Worm (Caenorhabditis elegans) whole organism, midembryonic: ENCODE measurements around the gene B0244.6.

Source experiments
- T22C8.4 ChIP-seq: fragments of 200-800 bp; sonication (Bioruptor generic); IDR thresholded peaks from 2 replicates; pipeline ENCODE4 v1.3.6; 2022; ENCODE audit warnings: missing genetic modification characterization, missing compliant biosample characterization
- cog-1 ChIP-seq: sonication (generic microtip); optimal IDR thresholded peaks from 2 replicates; lab custom pipeline; 2016; ENCODE audit warnings: missing genetic modification characterization, missing compliant biosample characterization
- flt-1 ChIP-seq: fragments of 200-800 bp; sonication (Bioruptor generic); IDR thresholded peaks from 2 replicates; pipeline ENCODE4 v1.3.6; 2022; ENCODE audit warnings: missing genetic modification characterization, missing compliant biosample characterization
- klf-2 ChIP-seq: fragments of 200-800 bp; sonication (Bioruptor generic); conservative IDR thresholded peaks from 2 replicates; pipeline ENCODE4 v1.3.6; 2022; ENCODE audit warnings: missing genetic modification reagents, missing genetic modification characterization, missing compliant biosample characterization
- med-1 ChIP-seq: sonication (generic microtip); optimal IDR thresholded peaks from 2 replicates; lab custom pipeline; 2017; ENCODE audit warnings: missing genetic modification characterization, mild to moderate bottlenecking, missing compliant biosample characterization, antibody characterized with exemption, missing genetic modification reagents; ENCODE audit not compliant: insufficient read depth
- ref-1 ChIP-seq: fragments of 200-800 bp; sonication (Bioruptor generic); conservative IDR thresholded peaks from 2 replicates; pipeline ENCODE4 v1.3.6; 2022; ENCODE audit warnings: missing genetic modification reagents, missing genetic modification characterization, missing compliant biosample characterization
- tab-1 ChIP-seq: fragments of 200-800 bp; sonication (Bioruptor generic); IDR thresholded peaks from 2 replicates; pipeline ENCODE4 v1.3.6; 2022; ENCODE audit warnings: missing genetic modification characterization, missing compliant biosample characterization
- ztf-23 ChIP-seq: fragments of 200-800 bp; sonication (Bioruptor generic); IDR thresholded peaks from 2 replicates; pipeline ENCODE4 v1.3.6; 2022; ENCODE audit warnings: missing genetic modification reagents, missing genetic modification characterization, missing compliant biosample characterization
- ztf-29 ChIP-seq: fragments of 200-800 bp; sonication (Bioruptor generic); IDR thresholded peaks from 2 replicates; pipeline ENCODE4 v1.3.6; 2022; ENCODE audit warnings: missing genetic modification reagents, missing genetic modification characterization, missing compliant biosample characterization

The B0244.6 gene

ce11 chrIII:5737708-5738107, at the start of gene B0244.6:
TSS of gene B0244.6 (plus strand) at chrIII:5738008.
- TF ChIP-seq ref-1 (GFP tag; lab: Robert Waterston, UW) (no peak), flt-1 (GFP tag; lab: Robert Waterston, UW) (no peak), cog-1 (no peak), T22C8.4 (GFP tag; lab: Robert Waterston, UW) (no peak), ztf-23 (GFP tag; lab: Robert Waterston, UW) (no peak), ztf-29 (GFP tag; lab: Robert Waterston, UW) (no peak), klf-2 (GFP tag; lab: Robert Waterston, UW) (no peak), tab-1 (no peak), med-1 (GFP tag; lab: Kevin White, UChicago) (no peak)

ce11 chrIII:5688246-5688645, 49.6 kb upstream of the B0244.6 start:
- TF ChIP-seq flt-1 (GFP tag; lab: Robert Waterston, UW) (no peak), ztf-23 (GFP tag; lab: Robert Waterston, UW) (no peak), ztf-29 (GFP tag; lab: Robert Waterston, UW) (no peak), ref-1 (GFP tag; lab: Robert Waterston, UW) (no peak), cog-1 (no peak), tab-1 (no peak), klf-2 (GFP tag; lab: Robert Waterston, UW) (no peak), med-1 (GFP tag; lab: Kevin White, UChicago) (no peak), T22C8.4 (GFP tag; lab: Robert Waterston, UW) (no peak)

- no peak for TF ChIP-seq ztf-29 (GFP tag; lab: Robert Waterston, UW)
- no peak for TF ChIP-seq ref-1 (GFP tag; lab: Robert Waterston, UW)
- no peak for TF ChIP-seq klf-2 (GFP tag; lab: Robert Waterston, UW)
- TF ChIP-seq flt-1 (GFP tag; lab: Robert Waterston, UW), result no peak
- no peak for TF ChIP-seq cog-1
- no peak for TF ChIP-seq med-1 (GFP tag; lab: Kevin White, UChicago)
- no peak for TF ChIP-seq T22C8.4 (GFP tag; lab: Robert Waterston, UW)
- no peak for TF ChIP-seq ztf-23 (GFP tag; lab: Robert Waterston, UW)
- no peak for TF ChIP-seq tab-1
Measured at ce11 chrIII:5691826-5692225, 46.0 kb upstream of the B0244.6 start.

ce11 chrIII:5692690-5693089, 45.1 kb upstream of the B0244.6 start, which contains the start of the genes abi-1 and arle-14:
TSS of gene abi-1 (minus strand) at chrIII:5692740.
TSS of gene arle-14 (plus strand) at chrIII:5692906.
- no peak for TF ChIP-seq ztf-29 (GFP tag; lab: Robert Waterston, UW)
- TF ChIP-seq tab-1, result no peak
- no peak for TF ChIP-seq klf-2 (GFP tag; lab: Robert Waterston, UW)
- TF ChIP-seq T22C8.4 (GFP tag; lab: Robert Waterston, UW), result no peak
- no peak for TF ChIP-seq med-1 (GFP tag; lab: Kevin White, UChicago)
- TF ChIP-seq cog-1, result no peak
- no peak for TF ChIP-seq flt-1 (GFP tag; lab: Robert Waterston, UW)
- no peak for TF ChIP-seq ref-1 (GFP tag; lab: Robert Waterston, UW)
- TF ChIP-seq ztf-23 (GFP tag; lab: Robert Waterston, UW), result no peak

ce11 chrIII:5693736-5694135, 44.1 kb upstream of the B0244.6 start, which contains the start of gene B0336.13:
TSS of gene B0336.13 (plus strand) at chrIII:5694036.
- TF ChIP-seq cog-1 (no peak), ztf-23 (GFP tag; lab: Robert Waterston, UW) (no peak), T22C8.4 (GFP tag; lab: Robert Waterston, UW) (no peak), flt-1 (GFP tag; lab: Robert Waterston, UW) (no peak), ref-1 (GFP tag; lab: Robert Waterston, UW) (no peak), tab-1 (no peak), ztf-29 (GFP tag; lab: Robert Waterston, UW) (no peak), med-1 (GFP tag; lab: Kevin White, UChicago) (no peak), klf-2 (GFP tag; lab: Robert Waterston, UW) (no peak)

ce11 chrIII:5697266-5697665, 40.5 kb upstream of the B0244.6 start, which contains the start of gene B0336.7:
TSS of gene B0336.7 (minus strand) at chrIII:5697366.
- TF ChIP-seq ztf-23 (GFP tag; lab: Robert Waterston, UW) (no peak), klf-2 (GFP tag; lab: Robert Waterston, UW) (no peak), ztf-29 (GFP tag; lab: Robert Waterston, UW) (no peak), ref-1 (GFP tag; lab: Robert Waterston, UW) (no peak), med-1 (GFP tag; lab: Kevin White, UChicago) (no peak), T22C8.4 (GFP tag; lab: Robert Waterston, UW) (no peak), flt-1 (GFP tag; lab: Robert Waterston, UW) (no peak), tab-1 (no peak), cog-1 (no peak)

ce11 chrIII:5697963-5698730, 39.7 kb upstream of the B0244.6 start, which contains the start of the genes lgg-3 and rgs-5:
TSS of gene lgg-3 (minus strand) at chrIII:5698013.
TSS of gene rgs-5 (plus strand) at chrIII:5698555.
- TF ChIP-seq klf-2 (GFP tag; lab: Robert Waterston, UW) (no peak), flt-1 (GFP tag; lab: Robert Waterston, UW) (no peak), ztf-29 (GFP tag; lab: Robert Waterston, UW) (no peak), cog-1 (no peak), med-1 (GFP tag; lab: Kevin White, UChicago) (no peak), T22C8.4 (GFP tag; lab: Robert Waterston, UW) (no peak), ref-1 (GFP tag; lab: Robert Waterston, UW) (no peak), ztf-23 (GFP tag; lab: Robert Waterston, UW) (no peak), tab-1 (no peak)

ce11 chrIII:5701491-5701890, 36.3 kb upstream of the B0244.6 start:
- no peak for TF ChIP-seq flt-1 (GFP tag; lab: Robert Waterston, UW)
- no peak for TF ChIP-seq ztf-23 (GFP tag; lab: Robert Waterston, UW)
- TF ChIP-seq ztf-29 (GFP tag; lab: Robert Waterston, UW), result no peak
- no peak for TF ChIP-seq T22C8.4 (GFP tag; lab: Robert Waterston, UW)
- no peak for TF ChIP-seq klf-2 (GFP tag; lab: Robert Waterston, UW)
- TF ChIP-seq tab-1, result no peak
- TF ChIP-seq cog-1, result no peak
- TF ChIP-seq med-1 (GFP tag; lab: Kevin White, UChicago), result no peak
- TF ChIP-seq ref-1 (GFP tag; lab: Robert Waterston, UW), result no peak
